Worm (Caenorhabditis elegans) whole organism, late embryonic: Measurements from ENCODE around the gene best-2.

Source experiments
- ahr-1 ChIP-seq: sonication (generic microtip); optimal IDR thresholded peaks from 2 replicates; lab custom pipeline; 2016; ENCODE audit warnings: missing genetic modification characterization, missing compliant biosample characterization
- ama-1 ChIP-seq: fragments of 150-350 bp; optimal IDR thresholded peaks from 2 replicates; lab custom pipeline; 2014
- elt-4 ChIP-seq: sonication (generic microtip); optimal IDR thresholded peaks from 2 replicates; lab custom pipeline; 2016; ENCODE audit warnings: missing genetic modification characterization, missing compliant biosample characterization
- fkh-10 ChIP-seq: fragments of 150-350 bp; optimal IDR thresholded peaks from 2 replicates; lab custom pipeline; 2014; ENCODE audit warnings: missing biosample characterization, missing genetic modification reagents, missing genetic modification characterization
- npax-4 ChIP-seq: sonication (generic microtip); optimal IDR thresholded peaks from 2 replicates; lab custom pipeline; 2016; ENCODE audit warnings: missing genetic modification characterization, missing compliant biosample characterization
- tbx-2 ChIP-seq: sonication (generic microtip); optimal IDR thresholded peaks from 2 replicates; lab custom pipeline; 2016; ENCODE audit warnings: missing genetic modification characterization, missing compliant biosample characterization

- TF ChIP-seq tbx-2 (tag; lab: Kevin White, UChicago) (no peak), ahr-1 (no peak), fkh-10 (no peak), elt-4 (tag; lab: Kevin White, UChicago) (no peak), ama-1 (no peak), npax-4 (no peak)
These were observed 36.4 kb upstream of the best-2 start, which contains the start of gene nlp-79 for ce11 chrIV:13149276-13149675.
